Worm (Caenorhabditis elegans) whole organism, L1 larva: ENCODE data around the gene tos-1.
A peak's percentile ranks its signal among the peaks of the same experiment; 100 is the strongest.

ENCODE experiments used
- C04F5.9 ChIP-seq: sonication (generic microtip); optimal IDR thresholded peaks from 2 replicates; lab custom pipeline; 2016; ENCODE audit warnings: missing genetic modification characterization, missing compliant biosample characterization
- C16A3.4 ChIP-seq: fragments of 150-350 bp; optimal IDR thresholded peaks from 2 replicates; lab custom pipeline; 2014; ENCODE audit warnings: missing biosample characterization, missing genetic modification characterization
- F16B12.6 ChIP-seq: fragments of 150-350 bp; optimal IDR thresholded peaks from 2 replicates; lab custom pipeline; 2014; ENCODE audit warnings: missing biosample characterization, missing genetic modification characterization
- Y116A8C.19 ChIP-seq: sonication (generic microtip); optimal IDR thresholded peaks from 2 replicates; lab custom pipeline; 2016; ENCODE audit warnings: missing compliant biosample characterization, missing genetic modification characterization, borderline replicate concordance
- aha-1 ChIP-seq: fragments of 150-350 bp; optimal IDR thresholded peaks from 2 replicates; lab custom pipeline; 2014; ENCODE audit warnings: missing biosample characterization, missing genetic modification characterization
- blmp-1 ChIP-seq: fragments of 150-350 bp; optimal IDR thresholded peaks from 2 replicates; lab custom pipeline; 2014; ENCODE audit warnings: missing biosample characterization, missing genetic modification characterization
- ceh-8 ChIP-seq: fragments of 200-800 bp; sonication (Bioruptor generic); optimal IDR thresholded peaks from 2 replicates; lab custom pipeline; 2018; ENCODE audit warnings: mild to moderate bottlenecking, missing genetic modification characterization, moderate library complexity, missing compliant biosample characterization
- ceh-88 ChIP-seq: fragments of 200-800 bp; sonication (Bioruptor generic); IDR thresholded peaks from 2 replicates; pipeline ENCODE4 v1.3.6; 2022; ENCODE audit warnings: missing genetic modification characterization, missing compliant biosample characterization
- efl-1 ChIP-seq, 4 experiments: fragments of 150-350 bp; optimal IDR thresholded peaks in 3 of 4; peaks in 1 of 4; 1 replicate in 1 of 4; 2 replicates in 3 of 4; lab custom pipeline; 2014; ENCODE audit warnings: missing biosample characterization in 2 of 4, missing genetic modification characterization in 2 of 4, missing genetic modification reagents in 2 of 4
- egl-13 ChIP-seq: sonication (generic microtip); optimal IDR thresholded peaks from 2 replicates; lab custom pipeline; 2016; ENCODE audit warnings: missing genotype, missing genetic modification reagents, missing genetic modification characterization, missing compliant biosample characterization
- egl-27 ChIP-seq, 2 experiments: fragments of 150-350 bp in 1 of 2; sonication (generic microtip); optimal IDR thresholded peaks; 3 replicates each; lab custom pipeline; 2017 to 2018; ENCODE audit warnings: missing biosample characterization in 2 of 2, missing genetic modification characterization in 2 of 2, missing genetic modification reagents in 2 of 2
- elt-2 ChIP-seq: sonication (generic microtip); optimal IDR thresholded peaks from 2 replicates; lab custom pipeline; 2016; ENCODE audit warnings: missing genetic modification characterization, mild to moderate bottlenecking, inconsistent platforms, missing compliant biosample characterization, missing genetic modification reagents
- fkh-4 ChIP-seq: sonication (generic microtip); optimal IDR thresholded peaks from 2 replicates; lab custom pipeline; 2016; ENCODE audit warnings: missing compliant biosample characterization, missing genetic modification characterization, borderline replicate concordance
- fkh-8 ChIP-seq: sonication (generic microtip); optimal IDR thresholded peaks from 2 replicates; lab custom pipeline; 2016; ENCODE audit warnings: mild to moderate bottlenecking, missing genetic modification characterization, missing compliant biosample characterization
- hlh-17 ChIP-seq: fragments of 200-800 bp; sonication (Bioruptor generic); optimal IDR thresholded peaks from 2 replicates; lab custom pipeline; 2018; ENCODE audit warnings: missing genetic modification characterization, mild to moderate bottlenecking, missing compliant biosample characterization, moderate library complexity, borderline replicate concordance
- hlh-4 ChIP-seq: sonication (generic microtip); optimal IDR thresholded peaks from 2 replicates; lab custom pipeline; 2016; ENCODE audit warnings: mild to moderate bottlenecking, missing genetic modification characterization, missing compliant biosample characterization
- irx-1 ChIP-seq: sonication (generic microtip); optimal IDR thresholded peaks from 2 replicates; lab custom pipeline; 2016; ENCODE audit warnings: missing genetic modification characterization, missing compliant biosample characterization
- isw-1 ChIP-seq: fragments of 200-800 bp; sonication (Bioruptor generic); IDR thresholded peaks from 2 replicates; pipeline ENCODE4 v1.3.6; 2022; ENCODE audit warnings: missing genetic modification characterization, missing compliant biosample characterization
- lin-15B ChIP-seq: fragments of 150-350 bp; sonication (generic microtip); optimal IDR thresholded peaks from 3 replicates; lab custom pipeline; 2014; ENCODE audit warnings: missing biosample characterization, missing genetic modification characterization
- lin-35 ChIP-seq, 2 experiments: fragments of 150-350 bp; optimal IDR thresholded peaks; 2 replicates each; lab custom pipeline; 2014; ENCODE audit warnings: missing biosample characterization in 2 of 2, missing genetic modification characterization in 2 of 2, missing genetic modification reagents in 2 of 2
- lin-39 ChIP-seq: fragments of 150-350 bp; optimal IDR thresholded peaks from 2 replicates; lab custom pipeline; 2014; ENCODE audit warnings: missing biosample characterization, missing genetic modification reagents, missing genetic modification characterization
- lir-3 ChIP-seq: sonication (generic microtip); optimal IDR thresholded peaks from 2 replicates; lab custom pipeline; 2016; ENCODE audit warnings: mild to moderate bottlenecking, missing genetic modification characterization, moderate library complexity, missing compliant biosample characterization; ENCODE audit not compliant: poor library complexity
- lsy-2 ChIP-seq, 2 experiments: fragments of 150-350 bp; optimal IDR thresholded peaks; 2 replicates each; lab custom pipeline; 2014; ENCODE audit warnings: missing biosample characterization in 2 of 2, missing genetic modification characterization in 2 of 2
- mab-9 ChIP-seq: fragments of 200-800 bp; sonication (Bioruptor generic); IDR thresholded peaks from 2 replicates; pipeline ENCODE4 v1.3.6; 2022; ENCODE audit warnings: missing genetic modification reagents, missing genetic modification characterization, missing compliant biosample characterization
- mdl-1 ChIP-seq, 2 experiments: fragments of 150-350 bp; optimal IDR thresholded peaks; 2 replicates each; lab custom pipeline; 2014 to 2017; ENCODE audit warnings: missing biosample characterization in 2 of 2, missing genetic modification characterization in 2 of 2, inconsistent platforms in 1 of 2
- nhr-11 ChIP-seq: fragments of 150-350 bp; optimal IDR thresholded peaks from 2 replicates; lab custom pipeline; 2014; ENCODE audit warnings: missing biosample characterization, missing genetic modification characterization
- nhr-12 ChIP-seq: sonication (generic microtip); optimal IDR thresholded peaks from 2 replicates; lab custom pipeline; 2017; ENCODE audit warnings: missing biosample characterization, missing genetic modification characterization
- nhr-19 ChIP-seq: fragments of 200-800 bp; sonication (Bioruptor generic); conservative IDR thresholded peaks from 2 replicates; pipeline ENCODE4 v1.3.6; 2022; ENCODE audit warnings: missing genetic modification characterization, missing compliant biosample characterization
- nhr-20 ChIP-seq: sonication (generic microtip); optimal IDR thresholded peaks from 2 replicates; lab custom pipeline; 2016; ENCODE audit warnings: mild to moderate bottlenecking, missing genetic modification characterization, missing compliant biosample characterization
- nhr-237 ChIP-seq: fragments of 150-350 bp; optimal IDR thresholded peaks from 2 replicates; lab custom pipeline; 2014; ENCODE audit warnings: missing biosample characterization, missing genetic modification characterization
- nhr-28 ChIP-seq: fragments of 150-350 bp; optimal IDR thresholded peaks from 2 replicates; lab custom pipeline; 2014; ENCODE audit warnings: missing biosample characterization, missing genetic modification characterization
- nhr-71 ChIP-seq: sonication (generic microtip); optimal IDR thresholded peaks from 2 replicates; lab custom pipeline; 2016; ENCODE audit warnings: mild to moderate bottlenecking, missing genetic modification characterization, moderate library complexity, missing compliant biosample characterization
- nhr-76 ChIP-seq: sonication (generic microtip); optimal IDR thresholded peaks from 2 replicates; lab custom pipeline; 2017; ENCODE audit warnings: missing biosample characterization, missing genetic modification characterization
- nhr-84 ChIP-seq: sonication (generic microtip); optimal IDR thresholded peaks from 2 replicates; lab custom pipeline; 2017; ENCODE audit warnings: missing biosample characterization, missing genetic modification characterization
- nhr-90 ChIP-seq: sonication (generic microtip); optimal IDR thresholded peaks from 2 replicates; lab custom pipeline; 2016; ENCODE audit warnings: mild to moderate bottlenecking, missing genetic modification characterization, missing compliant biosample characterization; ENCODE audit not compliant: poor library complexity
- pax-3 ChIP-seq: fragments of 200-800 bp; sonication (Bioruptor generic); optimal IDR thresholded peaks from 2 replicates; lab custom pipeline; 2018; ENCODE audit warnings: mild to moderate bottlenecking, missing genetic modification characterization, moderate library complexity, missing compliant biosample characterization
- snu-23 ChIP-seq: sonication (generic microtip); optimal IDR thresholded peaks from 2 replicates; lab custom pipeline; 2016; ENCODE audit warnings: missing genetic modification characterization, missing compliant biosample characterization
- sox-4 ChIP-seq: sonication (generic microtip); optimal IDR thresholded peaks from 2 replicates; lab custom pipeline; 2016; ENCODE audit warnings: missing genetic modification characterization, missing compliant biosample characterization
- sptf-1 ChIP-seq: fragments of 150-350 bp; optimal IDR thresholded peaks from 2 replicates; lab custom pipeline; 2014; ENCODE audit warnings: missing biosample characterization, missing genetic modification characterization
- sup-37 ChIP-seq: fragments of 200-800 bp; sonication (Bioruptor generic); optimal IDR thresholded peaks from 2 replicates; lab custom pipeline; 2018; ENCODE audit warnings: mild to moderate bottlenecking, missing genetic modification characterization, missing compliant biosample characterization
- swsn-7 ChIP-seq: sonication (generic microtip); optimal IDR thresholded peaks from 2 replicates; lab custom pipeline; 2016; ENCODE audit warnings: missing genetic modification characterization, missing compliant biosample characterization
- tbx-2 ChIP-seq: sonication (generic microtip); optimal IDR thresholded peaks from 2 replicates; lab custom pipeline; 2016; ENCODE audit warnings: missing genetic modification characterization, missing compliant biosample characterization
- tlp-1 ChIP-seq: fragments of 150-350 bp; optimal IDR thresholded peaks from 2 replicates; lab custom pipeline; 2014; ENCODE audit warnings: missing biosample characterization, missing genetic modification characterization
- unc-62 ChIP-seq: fragments of 150-350 bp; optimal IDR thresholded peaks from 2 replicates; lab custom pipeline; 2014; ENCODE audit warnings: missing biosample characterization, missing genetic modification reagents, missing genetic modification characterization
- unc-86 ChIP-seq: sonication (generic microtip); optimal IDR thresholded peaks from 2 replicates; lab custom pipeline; 2016; ENCODE audit warnings: missing genetic modification characterization, missing compliant biosample characterization
- unc-98 ChIP-seq: fragments of 200-800 bp; sonication (Bioruptor generic); IDR thresholded peaks from 2 replicates; pipeline ENCODE4 v1.3.6; 2022; ENCODE audit warnings: missing genetic modification characterization, missing compliant biosample characterization
- vab-15 ChIP-seq: sonication (generic microtip); optimal IDR thresholded peaks from 2 replicates; lab custom pipeline; 2017; ENCODE audit warnings: missing genotype, mild to moderate bottlenecking, missing genetic modification characterization, missing compliant biosample characterization
- zag-1 ChIP-seq: fragments of 150-350 bp; optimal IDR thresholded peaks from 2 replicates; lab custom pipeline; 2014; ENCODE audit warnings: missing biosample characterization, missing genetic modification characterization
- zip-4 ChIP-seq: fragments of 200-800 bp; sonication (Bioruptor generic); optimal IDR thresholded peaks from 2 replicates; lab custom pipeline; 2018; ENCODE audit warnings: mild to moderate bottlenecking, missing genetic modification characterization, moderate library complexity, missing compliant biosample characterization
- ztf-11 ChIP-seq, 2 experiments: sonication (generic microtip); optimal IDR thresholded peaks; 2 replicates each; lab custom pipeline; 2016 to 2017; ENCODE audit warnings: missing genetic modification characterization in 2 of 2, missing biosample characterization in 1 of 2, missing compliant biosample characterization in 1 of 2

tos-1 gene

DNA sequence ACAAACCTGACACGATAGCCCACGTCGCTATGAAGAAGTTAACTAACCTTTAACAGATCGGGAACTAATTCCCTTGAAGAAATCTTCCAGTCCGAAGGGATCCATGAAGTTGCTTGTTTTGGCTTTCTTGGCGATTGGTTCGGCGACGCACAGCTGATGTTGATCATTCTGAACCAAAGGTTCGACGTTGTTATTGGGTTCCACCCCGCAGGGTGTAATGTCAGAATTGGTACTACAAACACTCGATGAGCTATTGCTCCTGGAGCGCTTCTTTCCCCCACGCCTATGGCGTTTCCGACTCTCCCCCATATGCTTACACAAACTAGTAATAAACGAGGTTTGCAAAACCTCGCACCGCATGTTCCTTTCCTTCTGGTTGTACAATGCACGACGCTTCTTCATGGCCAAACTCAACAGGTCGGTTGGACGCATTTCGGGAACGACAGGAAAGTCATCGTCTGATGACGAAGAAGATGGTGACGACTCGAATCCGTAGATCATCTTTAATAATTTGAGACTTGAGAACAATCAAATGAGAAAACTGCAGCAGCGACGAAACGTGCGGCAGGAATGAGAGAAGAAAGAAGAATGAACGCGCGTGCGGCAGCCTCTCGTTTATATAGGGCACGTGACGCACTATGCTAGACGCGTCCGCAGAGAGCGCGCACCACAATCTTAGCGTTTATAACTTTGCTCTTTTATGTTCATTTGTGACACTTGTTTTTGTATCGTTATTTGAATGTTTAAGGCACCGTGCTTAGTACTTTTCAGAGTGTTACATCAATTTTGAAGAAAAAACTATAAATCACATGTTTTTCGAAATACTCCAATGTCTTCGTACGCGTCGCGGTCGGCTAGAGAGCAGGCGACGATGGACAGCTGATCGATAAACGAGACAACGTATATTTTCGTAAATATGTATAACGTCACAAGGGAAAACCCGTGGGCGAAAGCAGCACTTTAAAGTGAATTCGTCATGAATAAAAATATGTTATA, at the start of gene tos-1 (continued):
- peak; percentile 100 for TF ChIP-seq swsn-7
- peak in 1 of 2 experiments; percentile 96 for TF ChIP-seq ztf-11 (tag; optimal IDR thresholded peaks at IDR 0.05; lab: Kevin White, UChicago)
- TF ChIP-seq efl-1 (optimal IDR thresholded peaks at IDR 0.05; lab: Kevin White, UChicago): peak; percentile 90 to 92
- TF ChIP-seq efl-1 (GFP tag; optimal IDR thresholded peaks at IDR 0.05 in 1 of 2; lab: Kevin White, UChicago): peak; percentile 78 to 99
- peak; percentile 86 for TF ChIP-seq zag-1 (tag; lab: Kevin White, UChicago)
- peak; percentile 98 for TF ChIP-seq sup-37
- TF ChIP-seq nhr-12 (tag; lab: Kevin White, UChicago): peak; percentile 71
- TF ChIP-seq fkh-4 (tag; lab: Kevin White, UChicago): peak; percentile 92
- peak; percentile 100 for TF ChIP-seq pax-3 (tag; lab: Kevin White, UChicago)
- TF ChIP-seq mdl-1 (tag; optimal IDR thresholded peaks at IDR 0.05; lab: Kevin White, UChicago): peak; percentile 91 to 97
- TF ChIP-seq lin-15B (tag; lab: Kevin White, UChicago): peak; percentile 66
- peak; percentile 98 for TF ChIP-seq irx-1 (tag; lab: Kevin White, UChicago)
- TF ChIP-seq aha-1 (tag; lab: Kevin White, UChicago): peak; percentile 90
- peak; percentile 85 for TF ChIP-seq nhr-76 (tag; lab: Kevin White, UChicago)
- TF ChIP-seq egl-13 (tag; lab: Kevin White, UChicago): peak; percentile 99
- peak; percentile 89 for TF ChIP-seq C04F5.9 (tag; lab: Kevin White, UChicago)
- peak; percentile 94 for TF ChIP-seq nhr-237
- peak; percentile 100 for TF ChIP-seq nhr-20 (tag; lab: Kevin White, UChicago)
- TF ChIP-seq mab-9 (GFP tag; lab: Robert Waterston, UW): peak; percentile 95
- TF ChIP-seq tlp-1 (tag; lab: Kevin White, UChicago): no peak
- peak; percentile 100 for TF ChIP-seq unc-86
- TF ChIP-seq nhr-28: peak; percentile 72
- peak; percentile 71 for TF ChIP-seq nhr-84 (tag; lab: Kevin White, UChicago)
- TF ChIP-seq nhr-71 (tag; lab: Kevin White, UChicago): peak; percentile 100
- peak; percentile 99 for TF ChIP-seq nhr-90
- peak; percentile 98 for TF ChIP-seq nhr-19 (GFP tag; lab: Robert Waterston, UW)
- peak; percentile 98 for TF ChIP-seq elt-2 (tag; lab: Kevin White, UChicago)
- TF ChIP-seq ceh-8 (GFP tag; lab: Kevin White, UChicago): peak; percentile 94
- TF ChIP-seq egl-27 (tag; optimal IDR thresholded peaks at IDR 0.05; lab: Kevin White, UChicago): peak; percentile 82 to 95
- TF ChIP-seq C16A3.4 (tag; lab: Kevin White, UChicago): peak; percentile 97
- peak; percentile 99 for TF ChIP-seq ceh-88 (GFP tag; lab: Robert Waterston, UW)
- TF ChIP-seq sox-4: peak; percentile 97
- TF ChIP-seq tbx-2 (tag; lab: Kevin White, UChicago): peak; percentile 99
- peak; percentile 89 for TF ChIP-seq lir-3 (tag; lab: Kevin White, UChicago)
- TF ChIP-seq hlh-4 (tag; lab: Kevin White, UChicago): peak; percentile 73

DNA sequence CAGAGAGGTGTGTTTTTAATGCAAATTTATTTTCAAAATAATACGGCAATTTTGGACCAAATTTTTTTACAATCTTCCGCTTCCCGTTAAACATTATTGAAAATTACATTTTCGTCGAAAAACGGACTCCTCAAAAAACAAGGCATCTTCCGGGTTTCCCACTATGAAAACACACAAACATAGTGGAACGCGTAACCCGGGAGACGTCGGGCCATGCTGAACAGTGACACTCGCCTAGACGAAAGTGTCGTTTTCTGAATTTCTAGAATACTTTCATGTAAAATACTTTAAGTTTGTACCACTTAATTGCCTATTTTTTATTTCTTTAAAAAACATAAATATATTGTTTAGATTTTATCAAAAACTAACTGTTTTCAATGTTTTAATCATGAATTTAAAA, 48.0 kb upstream of the tos-1 start:
- no peak for TF ChIP-seq zip-4
- no peak for TF ChIP-seq vab-15 (tag; lab: Kevin White, UChicago)
- TF ChIP-seq lsy-2 (tag; optimal IDR thresholded peaks at IDR 0.05; lab: Kevin White, UChicago): no peak
- TF ChIP-seq F16B12.6: no peak
- TF ChIP-seq lin-39 (tag; lab: Kevin White, UChicago): no peak
- TF ChIP-seq nhr-20 (tag; lab: Kevin White, UChicago): no peak
- no peak for TF ChIP-seq sptf-1 (tag; lab: Kevin White, UChicago)
- TF ChIP-seq lin-35 (GFP tag; optimal IDR thresholded peaks at IDR 0.05; lab: Kevin White, UChicago): no peak
- TF ChIP-seq snu-23 (GFP tag; lab: Kevin White, UChicago): peak; percentile 22
- no peak for TF ChIP-seq fkh-8 (tag; lab: Kevin White, UChicago)
- no peak for TF ChIP-seq Y116A8C.19 (tag; lab: Kevin White, UChicago)
- TF ChIP-seq nhr-11 (tag; lab: Kevin White, UChicago): no peak
- TF ChIP-seq hlh-17 (GFP tag; lab: Kevin White, UChicago): no peak
- TF ChIP-seq unc-98 (GFP tag; lab: Robert Waterston, UW): no peak
- TF ChIP-seq unc-62: no peak
- no peak for TF ChIP-seq egl-13 (tag; lab: Kevin White, UChicago)
- TF ChIP-seq isw-1 (GFP tag; lab: Robert Waterston, UW): no peak
- no peak for TF ChIP-seq mab-9 (GFP tag; lab: Robert Waterston, UW)
- TF ChIP-seq aha-1 (tag; lab: Kevin White, UChicago): no peak
- no peak for TF ChIP-seq blmp-1 (tag; lab: Kevin White, UChicago)
